Fruit fly (Drosophila melanogaster) whole organism, wandering third instar larva: ENCODE measurements around the gene Ac3.

Experiments used
- Abd-B ChIP-seq: fragments of >200 bp; optimal IDR thresholded peaks from 2 replicates; lab custom pipeline; 2017; ENCODE audit warnings: missing biosample characterization, missing genetic modification characterization
- Hnf4 ChIP-seq: fragments of 200-800 bp; sonication (Bioruptor generic); optimal IDR thresholded peaks from 2 replicates; lab custom pipeline; 2016; ENCODE audit warnings: missing biosample characterization, mild to moderate bottlenecking, missing genetic modification characterization
- Hr78 ChIP-seq: fragments of >200 bp; optimal IDR thresholded peaks from 2 replicates; lab custom pipeline; 2017; ENCODE audit warnings: missing biosample characterization, missing genetic modification characterization
- Mio ChIP-seq: sonication (Bioruptor generic); optimal IDR thresholded peaks from 2 replicates; lab custom pipeline; 2016; ENCODE audit warnings: missing biosample characterization, missing genetic modification characterization
- N ChIP-seq: fragments of >200 bp; optimal IDR thresholded peaks from 2 replicates; lab custom pipeline; 2018; ENCODE audit warnings: missing biosample characterization, missing external identifiers, missing genetic modification characterization
- OdsH ChIP-seq: fragments of 200-800 bp; sonication (Bioruptor generic); optimal IDR thresholded peaks from 2 replicates; lab custom pipeline; 2016; ENCODE audit warnings: missing biosample characterization, mild to moderate bottlenecking, missing genetic modification characterization
- Sp1 ChIP-seq: fragments of 200-800 bp; sonication (Bioruptor generic); optimal IDR thresholded peaks from 3 replicates; lab custom pipeline; 2019; ENCODE audit warnings: missing biosample characterization, mild to moderate bottlenecking, missing genetic modification characterization, moderate library complexity
- Vsx2 ChIP-seq: fragments of 200-300, 225-300 bp; sonication (Bioruptor generic); optimal IDR thresholded peaks from 2 replicates; lab custom pipeline; 2018; ENCODE audit warnings: missing biosample characterization, missing genetic modification characterization; ENCODE audit not compliant: partially characterized antibody
- br ChIP-seq: fragments of 200-800 bp; sonication (Bioruptor generic); optimal IDR thresholded peaks from 2 replicates; lab custom pipeline; 2016; ENCODE audit warnings: missing biosample characterization, missing genetic modification characterization
- brk ChIP-seq: fragments of 200-800 bp; sonication (Bioruptor generic); optimal IDR thresholded peaks from 2 replicates; lab custom pipeline; 2016; ENCODE audit warnings: missing biosample characterization, mild to moderate bottlenecking, missing genetic modification characterization
- pan ChIP-seq: fragments of >200 bp; optimal IDR thresholded peaks from 2 replicates; lab custom pipeline; 2017
- psq ChIP-seq: fragments of 200-800 bp; sonication (Bioruptor generic); optimal IDR thresholded peaks from 3 replicates; lab custom pipeline; 2017; ENCODE audit warnings: missing biosample characterization, mild to moderate bottlenecking, missing genetic modification characterization, moderate library complexity
- usp ChIP-seq: fragments of >200 bp; optimal IDR thresholded peaks from 2 replicates; lab custom pipeline; 2017; ENCODE audit warnings: missing biosample characterization, missing genetic modification characterization

DNA sequence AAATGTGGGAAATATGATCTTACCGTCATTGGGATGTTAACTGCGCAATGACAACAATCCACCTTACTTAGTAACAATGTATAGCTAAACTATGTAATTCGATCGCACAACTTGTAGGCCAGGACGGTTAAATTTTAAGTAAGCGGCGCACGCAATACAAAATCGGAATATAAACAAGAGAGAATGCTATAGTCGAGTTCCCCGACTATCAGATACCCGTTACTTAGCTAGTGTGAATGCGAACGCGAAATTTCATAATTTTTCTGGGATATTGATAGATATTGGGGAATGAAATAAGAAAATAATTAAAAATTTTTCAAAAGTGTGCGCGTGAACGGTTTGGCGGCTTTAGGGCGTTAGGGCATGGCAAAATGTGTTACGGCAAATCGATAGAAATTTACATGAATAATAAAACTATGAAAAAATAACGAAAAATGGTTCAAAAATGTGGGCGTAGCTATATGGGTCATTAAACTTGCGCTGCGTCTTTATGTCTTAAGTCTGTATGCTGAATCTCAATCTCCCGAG is 10.3 kb upstream of the Ac3 start:
- no peak for TF ChIP-seq pan
- TF ChIP-seq Hr78 (GFP tag; lab: Kevin White, UChicago), result no peak
- TF ChIP-seq br (GFP tag; lab: Kevin White, UChicago), result no peak
- TF ChIP-seq Hnf4, result no peak
- no peak for TF ChIP-seq Sp1 (GFP tag; lab: Kevin White, UChicago)
- TF ChIP-seq Vsx2 (GFP tag; lab: Kevin White, UChicago), result no peak
- TF ChIP-seq psq (GFP tag; lab: Kevin White, UChicago), result no peak
- no peak for TF ChIP-seq brk (GFP tag; lab: Kevin White, UChicago)
- TF ChIP-seq Mio (GFP tag; lab: Kevin White, UChicago), result no peak
- no peak for TF ChIP-seq usp (GFP tag; lab: Kevin White, UChicago)
- TF ChIP-seq OdsH (GFP tag; lab: Kevin White, UChicago), result no peak
- TF ChIP-seq Abd-B, result no peak
- TF ChIP-seq N (GFP tag; lab: Kevin White, UChicago), result no peak
